Worm (Caenorhabditis elegans) whole organism, early embryonic: ENCODE results near the gene M01H9.2.

ENCODE experiments used
- B0310.2 ChIP-seq: sonication (generic microtip); optimal IDR thresholded peaks from 2 replicates; lab custom pipeline; 2016; ENCODE audit warnings: mild to moderate bottlenecking, missing genetic modification characterization, missing compliant biosample characterization
- F13C5.2 ChIP-seq: sonication (generic microtip); optimal IDR thresholded peaks from 2 replicates; lab custom pipeline; 2017; ENCODE audit warnings: mild to moderate bottlenecking, missing genetic modification characterization, inconsistent platforms, missing compliant biosample characterization
- aly-1 ChIP-seq: sonication (generic microtip); optimal IDR thresholded peaks from 2 replicates; lab custom pipeline; 2016; ENCODE audit warnings: missing genetic modification characterization, missing compliant biosample characterization
- ama-1 ChIP-seq: fragments of 150-350 bp; optimal IDR thresholded peaks from 2 replicates; lab custom pipeline; 2014
- ceh-13 ChIP-seq: fragments of 200-800 bp; sonication (Bioruptor generic); optimal IDR thresholded peaks from 2 replicates; lab custom pipeline; 2018; ENCODE audit warnings: mild to moderate bottlenecking, missing genetic modification characterization, missing compliant biosample characterization
- ceh-36 ChIP-seq: sonication (generic microtip); optimal IDR thresholded peaks from 2 replicates; lab custom pipeline; 2016; ENCODE audit warnings: missing genetic modification characterization, inconsistent platforms, missing compliant biosample characterization
- ets-7 ChIP-seq: sonication (generic microtip); optimal IDR thresholded peaks from 2 replicates; lab custom pipeline; 2016; ENCODE audit warnings: missing genotype, missing genetic modification characterization, missing compliant biosample characterization
- flt-1 ChIP-seq: fragments of 200-800 bp; sonication (Bioruptor generic); IDR thresholded peaks from 2 replicates; pipeline ENCODE4 v1.3.6; 2022; ENCODE audit warnings: missing genetic modification characterization, missing compliant biosample characterization
- hmbx-1 ChIP-seq: sonication (generic microtip); optimal IDR thresholded peaks from 2 replicates; lab custom pipeline; 2016; ENCODE audit warnings: mild to moderate bottlenecking, missing genetic modification characterization, missing compliant biosample characterization
- hmg-4 ChIP-seq: fragments of 200-800 bp; sonication (Bioruptor generic); optimal IDR thresholded peaks from 2 replicates; lab custom pipeline; 2018; ENCODE audit warnings: mild to moderate bottlenecking, missing genetic modification characterization, missing compliant biosample characterization
- hnd-1 ChIP-seq: sonication (generic microtip); optimal IDR thresholded peaks from 2 replicates; lab custom pipeline; 2016; ENCODE audit warnings: missing genetic modification characterization, missing compliant biosample characterization
- pes-1 ChIP-seq: fragments of 200-800 bp; sonication (Bioruptor generic); IDR thresholded peaks from 2 replicates; pipeline ENCODE4 v1.3.6; 2022; ENCODE audit warnings: missing genetic modification reagents, missing genetic modification characterization, missing compliant biosample characterization
- scrt-1 ChIP-seq: fragments of 200-800 bp; sonication (Bioruptor generic); IDR thresholded peaks from 2 replicates; pipeline ENCODE4 v1.3.6; 2022; ENCODE audit warnings: missing genetic modification characterization, missing compliant biosample characterization
- sea-1 ChIP-seq: fragments of 200-800 bp; sonication (Bioruptor generic); conservative IDR thresholded peaks from 2 replicates; pipeline ENCODE4 v1.3.6; 2022; ENCODE audit warnings: missing genetic modification characterization, missing compliant biosample characterization
- tbx-11 ChIP-seq: fragments of 200-800 bp; sonication (Bioruptor generic); IDR thresholded peaks from 2 replicates; pipeline ENCODE4 v1.3.6; 2022; ENCODE audit warnings: missing genetic modification characterization, missing compliant biosample characterization
- tbx-37 ChIP-seq: fragments of 200-800 bp; sonication (Bioruptor generic); conservative IDR thresholded peaks from 2 replicates; pipeline ENCODE4 v1.3.6; 2022; ENCODE audit warnings: missing genetic modification reagents, missing genetic modification characterization, missing compliant biosample characterization
- tra-4 ChIP-seq: sonication (generic microtip); optimal IDR thresholded peaks from 2 replicates; lab custom pipeline; 2017; ENCODE audit warnings: missing genetic modification characterization, missing compliant biosample characterization

M01H9.2 gene

DNA sequence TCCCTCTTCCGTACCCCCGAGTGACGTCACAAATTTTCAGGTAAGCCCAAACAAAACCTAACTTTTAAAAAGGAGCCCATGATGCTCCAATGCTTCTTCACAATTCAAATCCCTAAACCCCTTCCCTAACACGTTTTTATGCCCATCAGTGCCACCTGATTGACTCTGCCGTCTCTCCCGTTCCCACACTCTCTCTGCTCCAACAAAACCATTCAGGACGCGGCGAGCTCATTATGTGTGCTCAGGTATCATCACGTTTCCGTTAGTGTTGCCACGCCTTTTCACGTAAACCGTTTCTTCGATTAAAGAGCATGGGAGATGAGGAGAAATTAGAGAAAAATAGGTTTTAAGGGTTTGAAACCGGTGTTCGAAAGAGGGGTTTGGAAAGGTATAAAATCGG, at the start of gene M01H9.2:
M01H9.2 (minus strand) TSS at position 101 of the 400 bp plus-strand sequence.
- no peak for TF ChIP-seq hnd-1 (tag; lab: Kevin White, UChicago)
- TF ChIP-seq sea-1 (GFP tag; lab: Robert Waterston, UW), result no peak
- TF ChIP-seq F13C5.2, result no peak
- TF ChIP-seq pes-1 (GFP tag; lab: Robert Waterston, UW), result no peak
- no peak for TF ChIP-seq ceh-13 (GFP tag; lab: Kevin White, UChicago)
- no peak for TF ChIP-seq scrt-1
- no peak for TF ChIP-seq B0310.2
- TF ChIP-seq flt-1 (GFP tag; lab: Robert Waterston, UW), result no peak
- no peak for TF ChIP-seq ets-7 (tag; lab: Kevin White, UChicago)
- no peak for TF ChIP-seq aly-1 (tag; lab: Kevin White, UChicago)
- no peak for TF ChIP-seq ceh-36
- TF ChIP-seq hmbx-1 (tag; lab: Kevin White, UChicago), result no peak
- no peak for TF ChIP-seq tbx-37 (GFP tag; lab: Robert Waterston, UW)
- no peak for TF ChIP-seq hmg-4 (GFP tag; lab: Kevin White, UChicago)
- no peak for TF ChIP-seq tbx-11 (GFP tag; lab: Robert Waterston, UW)
- TF ChIP-seq tra-4 (tag; lab: Kevin White, UChicago), result no peak
- no peak for TF ChIP-seq ama-1 (lab: Kevin White, UChicago)

DNA sequence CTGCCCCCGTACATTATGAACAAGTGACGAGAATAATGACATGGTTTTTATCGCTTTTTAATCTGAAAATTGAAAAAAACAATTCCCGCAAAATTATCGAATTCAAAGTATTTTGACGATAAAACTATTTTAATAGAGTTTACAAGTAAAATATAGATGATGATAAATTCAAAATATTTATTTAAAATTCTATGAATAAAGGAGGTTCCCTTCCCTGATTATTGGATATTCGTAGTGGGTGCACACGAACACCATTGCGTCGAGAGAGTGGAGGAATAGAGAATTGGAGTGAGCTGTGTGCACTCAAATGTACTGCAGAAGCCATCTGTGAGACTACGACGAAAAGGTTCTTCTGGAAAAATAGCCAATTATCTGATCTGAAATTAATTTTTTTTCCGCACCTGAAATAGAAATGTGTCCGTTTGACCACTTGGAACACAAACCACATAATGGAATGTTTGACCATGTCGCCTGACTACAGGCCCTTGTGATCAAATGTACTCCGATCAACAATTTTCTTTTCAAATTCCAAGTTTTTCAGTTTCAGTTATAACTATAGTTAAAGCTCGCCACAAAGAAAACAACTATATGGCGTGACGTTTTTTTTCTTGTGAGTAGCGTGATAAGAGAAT, 48.3 kb upstream of the M01H9.2 start, which contains the start of the genes rfth-1 and ZK180.8:
rfth-1 (minus strand) TSS at position 51 of the 632 bp plus-strand sequence.
ZK180.8 (minus strand) TSS at position 466 of the 632 bp plus-strand sequence.
- TF ChIP-seq ceh-36, result no peak

DNA sequence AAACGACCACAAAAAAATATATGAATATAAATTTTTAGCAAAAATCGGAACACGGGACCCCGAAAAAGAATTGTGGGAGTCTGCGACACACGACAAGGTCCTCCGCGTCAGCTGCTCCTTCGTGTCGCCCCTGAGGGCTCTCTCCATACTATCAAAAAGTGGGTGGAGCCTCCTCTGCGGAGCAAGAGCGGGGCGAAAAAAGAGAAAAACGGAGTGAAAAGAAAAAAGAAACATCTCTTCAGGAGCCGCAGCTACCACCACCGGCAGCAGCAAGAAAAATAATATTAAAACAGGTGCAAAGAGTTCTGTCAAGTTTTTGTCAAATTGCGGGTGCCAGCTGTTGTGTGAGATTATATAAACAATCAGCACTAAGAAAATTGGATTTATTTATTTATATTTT, 43.6 kb upstream of the M01H9.2 start, which contains the start of gene gbb-2:
gbb-2 (minus strand) TSS at position 112 of the 400 bp plus-strand sequence.
- no peak for TF ChIP-seq tbx-11 (GFP tag; lab: Robert Waterston, UW)
- TF ChIP-seq hnd-1 (tag; lab: Kevin White, UChicago), result no peak
- TF ChIP-seq B0310.2, result no peak
- TF ChIP-seq ama-1 (lab: Kevin White, UChicago), result no peak
- TF ChIP-seq ceh-36, result no peak
- TF ChIP-seq tra-4 (tag; lab: Kevin White, UChicago), result no peak
- TF ChIP-seq scrt-1, result no peak
- TF ChIP-seq F13C5.2, result no peak
- no peak for TF ChIP-seq sea-1 (GFP tag; lab: Robert Waterston, UW)
- no peak for TF ChIP-seq hmbx-1 (tag; lab: Kevin White, UChicago)
- TF ChIP-seq ceh-13 (GFP tag; lab: Kevin White, UChicago), result no peak
- no peak for TF ChIP-seq ets-7 (tag; lab: Kevin White, UChicago)
- no peak for TF ChIP-seq aly-1 (tag; lab: Kevin White, UChicago)
- TF ChIP-seq tbx-37 (GFP tag; lab: Robert Waterston, UW), result no peak
- TF ChIP-seq flt-1 (GFP tag; lab: Robert Waterston, UW), result no peak
- TF ChIP-seq pes-1 (GFP tag; lab: Robert Waterston, UW), result no peak
- TF ChIP-seq hmg-4 (GFP tag; lab: Kevin White, UChicago), result no peak

DNA sequence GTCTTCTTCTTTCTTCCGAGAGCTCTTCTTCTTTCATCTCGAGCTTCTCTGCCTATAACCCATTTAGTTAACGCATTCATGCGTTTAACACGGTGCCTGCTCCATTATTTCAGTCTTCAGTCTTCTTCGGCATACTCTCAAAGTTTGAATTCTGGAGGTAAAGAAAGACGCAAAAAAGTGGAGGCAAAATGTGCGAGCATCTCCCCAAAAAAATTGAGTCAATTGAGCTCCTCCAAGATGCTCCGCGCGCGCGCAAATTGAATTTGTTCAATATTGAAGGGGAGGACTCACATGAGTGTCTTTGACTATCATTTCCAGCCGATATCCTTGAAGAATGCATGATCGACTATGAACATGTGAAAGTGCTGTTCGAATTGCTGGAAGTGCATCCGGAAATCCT, 42.0 kb upstream of the M01H9.2 start:
- no peak for TF ChIP-seq F13C5.2
- TF ChIP-seq hmbx-1 (tag; lab: Kevin White, UChicago), result no peak
- TF ChIP-seq ceh-36, result no peak
- TF ChIP-seq aly-1 (tag; lab: Kevin White, UChicago), result no peak
- TF ChIP-seq pes-1 (GFP tag; lab: Robert Waterston, UW), result no peak
- TF ChIP-seq hmg-4 (GFP tag; lab: Kevin White, UChicago), result no peak
- TF ChIP-seq sea-1 (GFP tag; lab: Robert Waterston, UW), result no peak
- no peak for TF ChIP-seq flt-1 (GFP tag; lab: Robert Waterston, UW)
- no peak for TF ChIP-seq hnd-1 (tag; lab: Kevin White, UChicago)
- TF ChIP-seq tbx-11 (GFP tag; lab: Robert Waterston, UW), result no peak
- no peak for TF ChIP-seq tbx-37 (GFP tag; lab: Robert Waterston, UW)
- TF ChIP-seq ets-7 (tag; lab: Kevin White, UChicago), result no peak
- TF ChIP-seq ama-1 (lab: Kevin White, UChicago), result no peak
- TF ChIP-seq ceh-13 (GFP tag; lab: Kevin White, UChicago), result no peak
- TF ChIP-seq tra-4 (tag; lab: Kevin White, UChicago), result no peak
- TF ChIP-seq B0310.2, result no peak
- no peak for TF ChIP-seq scrt-1

DNA sequence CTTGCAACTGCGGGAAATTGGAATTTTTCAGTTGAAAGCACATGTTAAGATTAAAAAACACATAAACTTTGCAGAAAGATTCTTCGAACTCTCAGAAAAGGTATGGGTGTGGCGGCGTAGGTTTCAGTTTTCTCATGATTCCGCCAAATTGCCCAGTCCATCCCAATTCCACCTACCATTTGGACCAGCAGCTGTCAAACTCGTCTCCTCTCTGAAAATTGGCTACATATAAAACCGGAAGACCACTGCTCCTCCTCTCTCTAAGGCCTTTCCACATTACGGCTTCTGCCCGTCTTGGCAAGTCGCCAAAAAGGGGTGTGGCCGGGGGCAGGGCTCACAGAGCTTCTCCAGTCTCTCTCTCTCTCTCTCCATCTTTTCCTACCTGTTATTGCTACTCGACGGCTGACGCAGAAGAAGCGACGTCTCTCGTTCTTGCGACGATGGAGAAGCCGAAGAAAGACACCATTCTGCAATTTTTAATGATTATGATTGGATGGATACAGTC, 27.2 kb upstream of the M01H9.2 start, which contains the start of gene ZK180.7:
ZK180.7 (plus strand) TSS at position 395 of the 505 bp plus-strand sequence.
- no peak for TF ChIP-seq tbx-37 (GFP tag; lab: Robert Waterston, UW)
- no peak for TF ChIP-seq hnd-1 (tag; lab: Kevin White, UChicago)
- TF ChIP-seq ceh-36, result no peak
- TF ChIP-seq pes-1 (GFP tag; lab: Robert Waterston, UW), result no peak
- no peak for TF ChIP-seq sea-1 (GFP tag; lab: Robert Waterston, UW)
- TF ChIP-seq scrt-1, result no peak
- no peak for TF ChIP-seq hmbx-1 (tag; lab: Kevin White, UChicago)
- TF ChIP-seq ets-7 (tag; lab: Kevin White, UChicago), result no peak
- TF ChIP-seq flt-1 (GFP tag; lab: Robert Waterston, UW), result no peak
- no peak for TF ChIP-seq tbx-11 (GFP tag; lab: Robert Waterston, UW)

DNA sequence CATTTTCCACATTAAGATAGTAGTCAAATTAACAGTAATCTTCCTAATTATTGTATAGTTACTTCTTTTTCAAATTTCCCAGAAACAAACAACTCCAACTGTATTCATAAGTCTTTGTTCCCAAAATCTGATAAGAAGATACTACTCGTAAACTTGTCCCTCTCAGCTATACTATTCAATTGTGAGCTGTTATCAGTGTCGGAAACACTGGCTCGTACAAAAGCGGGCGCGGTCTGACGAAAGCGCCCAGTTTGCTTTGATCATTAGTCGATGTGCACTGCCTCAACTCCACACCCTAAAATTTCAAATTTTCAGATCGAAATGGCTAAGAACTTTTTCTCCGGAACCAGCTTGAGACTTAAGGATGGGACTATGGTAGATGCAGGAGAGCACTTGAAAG, 23.7 kb upstream of the M01H9.2 start, which contains the start of gene trx-3:
trx-3 (plus strand) TSS at position 291 of the 400 bp plus-strand sequence.
- TF ChIP-seq ets-7 (tag; lab: Kevin White, UChicago), result no peak
- no peak for TF ChIP-seq ceh-13 (GFP tag; lab: Kevin White, UChicago)
- TF ChIP-seq hmg-4 (GFP tag; lab: Kevin White, UChicago), result no peak
- no peak for TF ChIP-seq tbx-11 (GFP tag; lab: Robert Waterston, UW)
- no peak for TF ChIP-seq B0310.2

DNA sequence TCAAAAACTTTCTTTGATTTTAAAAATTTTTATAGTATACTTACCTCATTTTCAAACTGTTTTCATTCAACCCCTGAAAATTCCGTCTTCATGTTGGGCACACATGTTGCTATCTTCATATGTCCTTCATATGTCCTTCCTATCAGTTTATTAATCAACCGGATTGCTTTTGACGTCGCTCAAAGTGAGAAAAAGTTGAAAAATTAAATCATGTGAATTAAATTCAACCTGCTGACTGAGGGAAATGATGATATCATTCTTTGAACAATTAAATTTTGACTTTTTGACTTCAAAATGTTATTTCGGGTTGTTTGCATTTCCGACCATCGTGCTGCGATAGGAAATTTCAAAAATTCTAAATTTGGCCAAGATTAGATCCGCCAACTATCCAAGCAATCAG, 21.5 kb upstream of the M01H9.2 start:
- TF ChIP-seq pes-1 (GFP tag; lab: Robert Waterston, UW) (no peak), B0310.2 (no peak), flt-1 (GFP tag; lab: Robert Waterston, UW) (no peak), tbx-37 (GFP tag; lab: Robert Waterston, UW) (no peak)
